Fruit fly (Drosophila melanogaster) whole organism, prepupa: Measurements from ENCODE around the gene CG14024.
A peak's percentile ranks its signal among the peaks of the same experiment; 100 is the strongest.

Source experiments
- CG10631 ChIP-seq: fragments of 200-800 bp; sonication (Bioruptor generic); optimal IDR thresholded peaks from 2 replicates; lab custom pipeline; 2016; ENCODE audit warnings: missing biosample characterization, missing genetic modification characterization
- CG10669 ChIP-seq: fragments of 200-800 bp; sonication (Bioruptor generic); optimal IDR thresholded peaks from 3 replicates; lab custom pipeline; 2018; ENCODE audit warnings: missing biosample characterization, mild to moderate bottlenecking, missing genetic modification characterization, moderate library complexity
- CG11294 ChIP-seq: fragments of 200-800 bp; sonication (Bioruptor generic); IDR thresholded peaks from 2 replicates; pipeline ENCODE4 v1.3.6; 2022; ENCODE audit warnings: missing biosample characterization, missing genetic modification characterization
- CG11762 ChIP-seq: fragments of 200-800 bp; sonication (Bioruptor generic); optimal IDR thresholded peaks from 3 replicates; lab custom pipeline; 2016; ENCODE audit warnings: missing biosample characterization, missing genetic modification characterization; ENCODE audit not compliant: insufficient read depth
- CG11902 ChIP-seq: fragments of 200-800 bp; sonication (Bioruptor generic); optimal IDR thresholded peaks from 3 replicates; lab custom pipeline; 2016; ENCODE audit warnings: missing biosample characterization, missing genetic modification characterization
- CG15336 ChIP-seq: fragments of 200-800 bp; sonication (Bioruptor generic); IDR thresholded peaks from 2 replicates; pipeline ENCODE4 v1.3.6; 2022; ENCODE audit warnings: missing biosample characterization, missing genetic modification characterization
- CG1621 ChIP-seq: fragments of 200-800 bp; sonication (Bioruptor generic); optimal IDR thresholded peaks from 3 replicates; lab custom pipeline; 2018; ENCODE audit warnings: missing biosample characterization, mild to moderate bottlenecking, missing genetic modification characterization
- CG3032 ChIP-seq: fragments of 200-800 bp; optimal IDR thresholded peaks from 2 replicates; lab custom pipeline; 2019; ENCODE audit warnings: missing biosample characterization, mild to moderate bottlenecking, missing genetic modification characterization, moderate library complexity
- CG31627 ChIP-seq: fragments of 200-800 bp; sonication (Bioruptor generic); optimal IDR thresholded peaks from 3 replicates; lab custom pipeline; 2016; ENCODE audit warnings: missing biosample characterization, missing genetic modification characterization
- CG32006 ChIP-seq: fragments of 200-800 bp; sonication (Bioruptor generic); optimal IDR thresholded peaks from 3 replicates; lab custom pipeline; 2017; ENCODE audit warnings: missing biosample characterization, mild to moderate bottlenecking, missing genetic modification characterization
- CG34406 ChIP-seq: fragments of 200-800 bp; sonication (Bioruptor generic); optimal IDR thresholded peaks from 3 replicates; lab custom pipeline; 2016; ENCODE audit warnings: missing biosample characterization, missing genetic modification characterization
- CG3919 ChIP-seq: fragments of 200-800 bp; sonication (Bioruptor generic); optimal IDR thresholded peaks from 3 replicates; lab custom pipeline; 2016; ENCODE audit warnings: missing biosample characterization, missing genetic modification characterization
- CG4318 ChIP-seq: fragments of 200-800 bp; sonication (Bioruptor generic); optimal IDR thresholded peaks from 3 replicates; lab custom pipeline; 2017; ENCODE audit warnings: missing biosample characterization, mild to moderate bottlenecking, missing genetic modification characterization
- CG6163 ChIP-seq: fragments of 200-800 bp; sonication (Bioruptor generic); IDR thresholded peaks from 3 replicates; pipeline ENCODE4 v1.3.6; 2022; ENCODE audit warnings: missing biosample characterization, missing genetic modification characterization
- CG6276 ChIP-seq: fragments of 200-800 bp; sonication (Bioruptor generic); optimal IDR thresholded peaks from 2 replicates; lab custom pipeline; 2017; ENCODE audit warnings: missing biosample characterization, mild to moderate bottlenecking, missing genetic modification characterization
- CG6792 ChIP-seq: fragments of 200-800 bp; sonication (Bioruptor generic); optimal IDR thresholded peaks from 3 replicates; lab custom pipeline; 2016; ENCODE audit warnings: missing biosample characterization, missing genetic modification characterization
- CG6854 ChIP-seq: fragments of 200-800 bp; sonication (Bioruptor generic); optimal IDR thresholded peaks from 2 replicates; lab custom pipeline; 2017; ENCODE audit warnings: missing biosample characterization, mild to moderate bottlenecking, missing genetic modification characterization
- CG7368 ChIP-seq: fragments of 200-800 bp; sonication (Bioruptor generic); optimal IDR thresholded peaks from 3 replicates; lab custom pipeline; 2016; ENCODE audit warnings: missing biosample characterization, missing genetic modification characterization
- CG8119 ChIP-seq: fragments of 200-800 bp; sonication (Bioruptor generic); IDR thresholded peaks from 3 replicates; pipeline ENCODE4 v1.3.6; 2022; ENCODE audit warnings: missing biosample characterization, missing genetic modification characterization
- CG8319 ChIP-seq: fragments of 200-800 bp; sonication (Bioruptor generic); optimal IDR thresholded peaks from 3 replicates; lab custom pipeline; 2016; ENCODE audit warnings: missing biosample characterization, missing genetic modification characterization
- CG9139 ChIP-seq: fragments of 200-800 bp; sonication (Bioruptor generic); optimal IDR thresholded peaks from 3 replicates; lab custom pipeline; 2017; ENCODE audit warnings: missing biosample characterization, mild to moderate bottlenecking, missing genetic modification characterization
- Eip75B ChIP-seq: fragments of 200-800 bp; sonication (Bioruptor generic); optimal IDR thresholded peaks from 3 replicates; lab custom pipeline; 2016; ENCODE audit warnings: missing biosample characterization, missing genetic modification characterization
- Eip93F ChIP-seq: fragments of 200-800 bp; sonication (Bioruptor generic); optimal IDR thresholded peaks from 2 replicates; lab custom pipeline; 2016; ENCODE audit warnings: missing biosample characterization, mild to moderate bottlenecking, missing genetic modification characterization
- Ets21C ChIP-seq: fragments of 200-800 bp; sonication (Bioruptor generic); optimal IDR thresholded peaks from 3 replicates; lab custom pipeline; 2016; ENCODE audit warnings: missing biosample characterization, missing genetic modification characterization
- Gug ChIP-seq: fragments of 200-800 bp; sonication (Bioruptor generic); IDR thresholded peaks from 2 replicates; pipeline ENCODE4 v1.3.6; 2022; ENCODE audit warnings: missing biosample characterization, missing genetic modification characterization
- Hr38 ChIP-seq: sonication (Bioruptor generic); optimal IDR thresholded peaks from 2 replicates; lab custom pipeline; 2016; ENCODE audit warnings: missing biosample characterization, missing genetic modification characterization
- Hr39 ChIP-seq: fragments of 200-800 bp; sonication (Bioruptor generic); optimal IDR thresholded peaks from 2 replicates; lab custom pipeline; 2016; ENCODE audit warnings: missing biosample characterization, missing genetic modification characterization
- Lpt ChIP-seq: fragments of 200-800 bp; sonication (Bioruptor generic); optimal IDR thresholded peaks from 3 replicates; lab custom pipeline; 2016; ENCODE audit warnings: missing biosample characterization, missing genetic modification characterization
- Met ChIP-seq: fragments of 200-800 bp; sonication (Bioruptor generic); optimal IDR thresholded peaks from 3 replicates; lab custom pipeline; 2016; ENCODE audit warnings: missing biosample characterization, missing genetic modification characterization
- OdsH ChIP-seq: fragments of 200-800 bp; sonication (Bioruptor generic); optimal IDR thresholded peaks from 3 replicates; lab custom pipeline; 2016; ENCODE audit warnings: missing biosample characterization, missing genetic modification characterization
- Smox ChIP-seq: fragments of 200-800 bp; sonication (Bioruptor generic); optimal IDR thresholded peaks from 3 replicates; lab custom pipeline; 2016; ENCODE audit warnings: missing biosample characterization, missing genetic modification characterization
- Sox102F ChIP-seq: fragments of 200-800 bp; sonication (Bioruptor generic); optimal IDR thresholded peaks from 2 replicates; lab custom pipeline; 2016; ENCODE audit warnings: missing biosample characterization, mild to moderate bottlenecking, missing genetic modification characterization
- acj6 ChIP-seq: fragments of 200-800 bp; sonication (Bioruptor generic); optimal IDR thresholded peaks from 3 replicates; lab custom pipeline; 2016; ENCODE audit warnings: missing biosample characterization, missing genetic modification characterization
- cyc ChIP-seq: fragments of 200-800 bp; sonication (Bioruptor generic); optimal IDR thresholded peaks from 3 replicates; lab custom pipeline; 2016; ENCODE audit warnings: missing biosample characterization, missing genetic modification characterization
- dac ChIP-seq: fragments of 200-800 bp; sonication (Bioruptor generic); optimal IDR thresholded peaks from 2 replicates; lab custom pipeline; 2017; ENCODE audit warnings: missing biosample characterization, mild to moderate bottlenecking, missing genetic modification characterization
- dsx ChIP-seq: fragments of 200-800 bp; optimal IDR thresholded peaks from 3 replicates; lab custom pipeline; 2019; ENCODE audit warnings: missing biosample characterization, mild to moderate bottlenecking, missing genetic modification characterization, moderate library complexity; ENCODE audit not compliant: poor library complexity, severe bottlenecking
- eg ChIP-seq: fragments of 200-800 bp; sonication (Bioruptor generic); IDR thresholded peaks from 3 replicates; pipeline ENCODE4 v1.3.6; 2022; ENCODE audit warnings: missing biosample characterization, missing genetic modification characterization
- esn ChIP-seq: fragments of 200-800 bp; sonication (Bioruptor generic); optimal IDR thresholded peaks from 2 replicates; lab custom pipeline; 2016; ENCODE audit warnings: missing biosample characterization, mild to moderate bottlenecking, missing genetic modification characterization, moderate library complexity
- fd59A ChIP-seq: fragments of 200-800 bp; sonication (Bioruptor generic); optimal IDR thresholded peaks from 2 replicates; lab custom pipeline; 2017; ENCODE audit warnings: missing biosample characterization, mild to moderate bottlenecking, missing genetic modification characterization, missing genetic modification reagents
- fd85E ChIP-seq: fragments of 200-800 bp; sonication (Bioruptor generic); optimal IDR thresholded peaks from 3 replicates; lab custom pipeline; 2016; ENCODE audit warnings: missing biosample characterization, missing genetic modification characterization
- fkh ChIP-seq: fragments of 200-800 bp; sonication (Bioruptor generic); optimal IDR thresholded peaks from 3 replicates; lab custom pipeline; 2017; ENCODE audit warnings: missing biosample characterization, mild to moderate bottlenecking, missing genetic modification characterization, moderate library complexity
- lz ChIP-seq: fragments of 200-800 bp; sonication (Bioruptor generic); optimal IDR thresholded peaks from 3 replicates; lab custom pipeline; 2016; ENCODE audit warnings: missing biosample characterization, missing genetic modification characterization
- pdm3 ChIP-seq: fragments of 200-800 bp; sonication (Bioruptor generic); optimal IDR thresholded peaks from 3 replicates; lab custom pipeline; 2016; ENCODE audit warnings: missing biosample characterization, missing genetic modification characterization
- salr ChIP-seq, 2 experiments: fragments of 200-800 bp; sonication (Bioruptor generic); optimal IDR thresholded peaks; 3 replicates each; lab custom pipeline; 2016 to 2018; ENCODE audit warnings: missing biosample characterization in 2 of 2, missing genetic modification characterization in 2 of 2, mild to moderate bottlenecking in 1 of 2
- spab ChIP-seq: fragments of 200-800 bp; sonication (Bioruptor generic); optimal IDR thresholded peaks from 2 replicates; lab custom pipeline; 2017; ENCODE audit warnings: missing biosample characterization, mild to moderate bottlenecking, missing genetic modification characterization, missing genetic modification reagents
- topi ChIP-seq: fragments of 200-800 bp; sonication (Bioruptor generic); optimal IDR thresholded peaks from 3 replicates; lab custom pipeline; 2016; ENCODE audit warnings: missing biosample characterization, missing genetic modification characterization
- vri ChIP-seq: fragments of 200-800 bp; sonication (Bioruptor generic); optimal IDR thresholded peaks from 3 replicates; lab custom pipeline; 2016; ENCODE audit warnings: missing biosample characterization, mild to moderate bottlenecking, missing genetic modification characterization

CG14024 gene

DNA sequence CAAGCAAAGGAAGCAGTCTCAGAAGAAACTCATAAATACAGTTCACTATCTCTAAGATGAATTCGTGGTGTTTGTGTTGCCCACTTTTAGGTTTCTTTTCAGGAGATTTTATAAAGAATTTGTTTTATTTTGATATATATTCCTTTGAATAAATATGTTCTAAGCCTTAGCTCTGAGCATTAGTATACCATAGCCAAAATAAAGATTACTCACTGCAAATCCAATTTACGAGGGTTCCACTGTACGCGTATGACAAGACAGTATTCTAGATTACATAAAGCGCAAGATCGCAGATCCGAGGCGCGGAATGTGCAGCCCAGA lies 22.1 kb downstream of the CG14024 start (continued):
- TF ChIP-seq CG6276 (GFP tag; lab: Kevin White, UChicago) (peak; percentile 44), CG11902 (GFP tag; lab: Kevin White, UChicago) (peak; percentile 94), CG6163 (GFP tag; lab: Robert Waterston, UW) (peak; percentile 91), CG3032 (tag; lab: Kevin White, UChicago) (peak; percentile 98), acj6 (GFP tag; lab: Kevin White, UChicago) (peak; percentile 94), spab (peak; percentile 94), CG10669 (GFP tag; lab: Kevin White, UChicago) (peak; percentile 98), Eip93F (GFP tag; lab: Kevin White, UChicago) (peak; percentile 84), Met (peak; percentile 94), vri (no peak), CG34406 (peak; percentile 92), Smox (GFP tag; lab: Kevin White, UChicago) (peak; percentile 94), CG1621 (peak; percentile 93), fkh (GFP tag; lab: Kevin White, UChicago) (no peak), cyc (GFP tag; lab: Kevin White, UChicago) (peak; percentile 95), dac (GFP tag; lab: Kevin White, UChicago) (no peak), CG11762 (GFP tag; lab: Kevin White, UChicago) (peak; percentile 90), fd59A (GFP tag; lab: Kevin White, UChicago) (peak; percentile 95), Eip75B (GFP tag; lab: Kevin White, UChicago) (peak; percentile 91), Lpt (GFP tag; lab: Kevin White, UChicago) (peak; percentile 33)

- TF ChIP-seq Smox (GFP tag; lab: Kevin White, UChicago) (no peak), eg (GFP tag; lab: Robert Waterston, UW) (peak; percentile 5; the same call in 1 of the 3 replicates), pdm3 (GFP tag; lab: Kevin White, UChicago) (no peak), CG8319 (no peak), fd85E (GFP tag; lab: Kevin White, UChicago) (no peak), CG11294 (GFP tag; lab: Robert Waterston, UW) (no peak), Lpt (GFP tag; lab: Kevin White, UChicago) (peak; percentile 25), CG15336 (GFP tag; lab: Robert Waterston, UW) (no peak), Hr39 (GFP tag; lab: Kevin White, UChicago) (peak; percentile 68), cyc (GFP tag; lab: Kevin White, UChicago) (no peak), acj6 (GFP tag; lab: Kevin White, UChicago) (no peak), CG6792 (GFP tag; lab: Kevin White, UChicago) (no peak), CG10669 (GFP tag; lab: Kevin White, UChicago) (peak; percentile 8), CG3919 (no peak), CG7368 (GFP tag; lab: Kevin White, UChicago) (no peak), Met (no peak), Ets21C (GFP tag; lab: Kevin White, UChicago) (no peak), Eip75B (GFP tag; lab: Kevin White, UChicago) (peak; percentile 20), CG4318 (GFP tag; lab: Kevin White, UChicago) (no peak), esn (GFP tag; lab: Kevin White, UChicago) (no peak), CG8119 (GFP tag; lab: Robert Waterston, UW) (no peak), CG32006 (GFP tag; lab: Kevin White, UChicago) (no peak), CG34406 (no peak), vri (no peak), CG31627 (GFP tag; lab: Kevin White, UChicago) (no peak), dsx (peak; percentile 66), CG10631 (no peak), lz (GFP tag; lab: Kevin White, UChicago) (no peak), salr (GFP tag; optimal IDR thresholded peaks at IDR 0.05; lab: Kevin White, UChicago) (peak in 1 of 2 experiments; percentile 17), Eip93F (GFP tag; lab: Kevin White, UChicago) (no peak), Hr38 (GFP tag; lab: Kevin White, UChicago) (no peak), Gug (GFP tag; lab: Robert Waterston, UW) (no peak), spab (no peak), topi (GFP tag; lab: Kevin White, UChicago) (no peak), CG9139 (GFP tag; lab: Kevin White, UChicago) (no peak), dac (GFP tag; lab: Kevin White, UChicago) (no peak), CG6854 (GFP tag; lab: Kevin White, UChicago) (no peak), Sox102F (GFP tag; lab: Kevin White, UChicago) (no peak), OdsH (no peak), CG11902 (GFP tag; lab: Kevin White, UChicago) (no peak)
Measured at dm6 chr2L:5291869-5292642, 22.6 kb downstream of the CG14024 start.
